Worm (Caenorhabditis elegans) whole organism, L4 larva: Measurements from ENCODE around the gene srx-77.

ENCODE experiments used
- D1046.2 ChIP-seq: fragments of 200-800 bp; sonication (Bioruptor generic); IDR thresholded peaks from 2 replicates; pipeline ENCODE4 v1.3.6; 2022; ENCODE audit warnings: missing genetic modification characterization, missing compliant biosample characterization
- F49E8.2 ChIP-seq: sonication (generic microtip); optimal IDR thresholded peaks from 2 replicates; lab custom pipeline; 2016; ENCODE audit warnings: missing compliant biosample characterization, mild to moderate bottlenecking, missing genetic modification characterization, borderline replicate concordance
- ama-1 ChIP-seq: fragments of 150-350 bp; optimal IDR thresholded peaks from 2 replicates; lab custom pipeline; 2014; ENCODE audit warnings: inconsistent platforms, mixed read lengths
- attf-4 ChIP-seq: sonication (generic microtip); optimal IDR thresholded peaks from 3 replicates; lab custom pipeline; 2017; ENCODE audit warnings: missing biosample characterization, missing genetic modification characterization
- ceh-62 ChIP-seq: sonication (generic microtip); optimal IDR thresholded peaks from 2 replicates; lab custom pipeline; 2017; ENCODE audit warnings: missing biosample characterization, missing genetic modification characterization
- cey-2 ChIP-seq: sonication (generic microtip); optimal IDR thresholded peaks from 3 replicates; lab custom pipeline; 2017; ENCODE audit warnings: missing genetic modification characterization, mild to moderate bottlenecking, missing compliant biosample characterization, antibody characterized with exemption, borderline replicate concordance; ENCODE audit not compliant: insufficient read depth
- ctbp-1 ChIP-seq: fragments of 200-800 bp; sonication (Bioruptor generic); IDR thresholded peaks from 2 replicates; pipeline ENCODE4 v1.3.6; 2022; ENCODE audit warnings: missing genetic modification reagents, missing genetic modification characterization, missing compliant biosample characterization
- daf-16 ChIP-seq, 3 experiments: sonication (generic microtip); optimal IDR thresholded peaks; 2 replicates each; lab custom pipeline; 2016 to 2017; ENCODE audit warnings: missing genetic modification characterization in 3 of 3, missing genetic modification reagents in 3 of 3, mild to moderate bottlenecking in 2 of 3, missing compliant biosample characterization in 2 of 3, missing biosample characterization in 1 of 3, moderate library complexity in 1 of 3
- daf-8 ChIP-seq: fragments of 200-800 bp; sonication (Bioruptor generic); IDR thresholded peaks from 2 replicates; pipeline ENCODE4 v1.3.6; 2022; ENCODE audit warnings: missing genetic modification characterization, missing compliant biosample characterization
- dmd-6 ChIP-seq: fragments of 200-800 bp; sonication (Bioruptor generic); IDR thresholded peaks from 2 replicates; pipeline ENCODE4 v1.3.6; 2022; ENCODE audit warnings: missing genetic modification reagents, missing genetic modification characterization, missing compliant biosample characterization
- dmd-9 ChIP-seq: fragments of 200-800 bp; sonication (Bioruptor generic); IDR thresholded peaks from 2 replicates; pipeline ENCODE4 v1.3.6; 2022; ENCODE audit warnings: missing genetic modification reagents, missing genetic modification characterization, missing compliant biosample characterization
- dpl-1 ChIP-seq: fragments of 150-350 bp; optimal IDR thresholded peaks from 2 replicates; lab custom pipeline; 2014; ENCODE audit warnings: missing biosample characterization, missing genetic modification reagents, missing genetic modification characterization
- duxl-1 ChIP-seq: sonication (generic microtip); optimal IDR thresholded peaks from 2 replicates; lab custom pipeline; 2016; ENCODE audit warnings: mild to moderate bottlenecking, missing genetic modification characterization, moderate library complexity, missing compliant biosample characterization; ENCODE audit not compliant: poor library complexity
- fkh-10 ChIP-seq: fragments of 150-350 bp; optimal IDR thresholded peaks from 2 replicates; lab custom pipeline; 2014; ENCODE audit warnings: missing biosample characterization, missing genetic modification reagents, missing genetic modification characterization
- hif-1 ChIP-seq, 2 experiments: sonication (generic microtip); optimal IDR thresholded peaks; 2 replicates each; lab custom pipeline; 2016 to 2017; ENCODE audit warnings: missing compliant biosample characterization in 2 of 2, missing genetic modification characterization in 2 of 2, missing genetic modification reagents in 2 of 2, missing genotype in 2 of 2, mild to moderate bottlenecking in 1 of 2
- hlh-11 ChIP-seq: fragments of 200-800 bp; sonication (Bioruptor generic); optimal IDR thresholded peaks from 2 replicates; lab custom pipeline; 2018; ENCODE audit warnings: mild to moderate bottlenecking, missing genetic modification characterization, missing compliant biosample characterization
- hlh-30 ChIP-seq: sonication (generic microtip); optimal IDR thresholded peaks from 2 replicates; lab custom pipeline; 2017; ENCODE audit warnings: antibody characterized with exemption, mild to moderate bottlenecking, missing genetic modification characterization, missing compliant biosample characterization; ENCODE audit not compliant: insufficient read depth
- hmg-1.1 ChIP-seq: fragments of 200-800 bp; sonication (Bioruptor generic); IDR thresholded peaks from 2 replicates; pipeline ENCODE4 v1.3.6; 2022; ENCODE audit warnings: missing genetic modification reagents, missing genetic modification characterization, missing compliant biosample characterization
- lin-1 ChIP-seq: fragments of 200-800 bp; sonication (Bioruptor generic); IDR thresholded peaks from 2 replicates; pipeline ENCODE4 v1.3.6; 2022; ENCODE audit warnings: missing genetic modification reagents, missing genetic modification characterization, missing compliant biosample characterization
- lin-29 ChIP-seq: fragments of 200-800 bp; sonication (Bioruptor generic); IDR thresholded peaks from 2 replicates; pipeline ENCODE4 v1.3.6; 2022; ENCODE audit warnings: missing genetic modification reagents, missing genetic modification characterization, missing compliant biosample characterization
- lir-3 ChIP-seq: sonication (generic microtip); optimal IDR thresholded peaks from 2 replicates; lab custom pipeline; 2016; ENCODE audit warnings: mild to moderate bottlenecking, missing genetic modification characterization, missing compliant biosample characterization
- lsy-2 ChIP-seq, 2 experiments: fragments of 150-350 bp in 1 of 2; sonication (generic microtip) in 1 of 2; optimal IDR thresholded peaks; 2 replicates each; lab custom pipeline; 2014 to 2017; ENCODE audit warnings: missing biosample characterization in 2 of 2, missing genetic modification characterization in 2 of 2
- mdl-1 ChIP-seq, 2 experiments: fragments of 150-350 bp in 1 of 2; sonication (generic microtip) in 1 of 2; optimal IDR thresholded peaks; 2 replicates each; lab custom pipeline; 2014 to 2017; ENCODE audit warnings: missing biosample characterization in 2 of 2, missing genetic modification characterization in 2 of 2
- mes-2 ChIP-seq: sonication (generic microtip); optimal IDR thresholded peaks from 2 replicates; lab custom pipeline; 2016; ENCODE audit warnings: missing genotype, mild to moderate bottlenecking, missing genetic modification characterization, missing compliant biosample characterization; ENCODE audit not compliant: poor library complexity, severe bottlenecking
- mxl-2 ChIP-seq: fragments of 200-800 bp; sonication (Bioruptor generic); conservative IDR thresholded peaks from 2 replicates; pipeline ENCODE4 v1.3.6; 2022; ENCODE audit warnings: missing genetic modification reagents, missing genetic modification characterization, missing compliant biosample characterization
- nhr-102 ChIP-seq: sonication (generic microtip); optimal IDR thresholded peaks from 2 replicates; lab custom pipeline; 2016; ENCODE audit warnings: mild to moderate bottlenecking, missing genetic modification characterization, moderate library complexity, missing compliant biosample characterization
- nhr-11 ChIP-seq: fragments of 150-350 bp; optimal IDR thresholded peaks from 2 replicates; lab custom pipeline; 2014; ENCODE audit warnings: missing biosample characterization, missing genetic modification characterization
- nhr-111 ChIP-seq: fragments of 200-800 bp; sonication (Bioruptor generic); optimal IDR thresholded peaks from 2 replicates; lab custom pipeline; 2018; ENCODE audit warnings: mild to moderate bottlenecking, missing genetic modification characterization, missing compliant biosample characterization
- nhr-28 ChIP-seq: fragments of 150-350 bp; optimal IDR thresholded peaks from 2 replicates; lab custom pipeline; 2014; ENCODE audit warnings: missing biosample characterization, missing genetic modification characterization
- rbr-2 ChIP-seq: sonication (generic microtip); optimal IDR thresholded peaks from 2 replicates; lab custom pipeline; 2016; ENCODE audit warnings: missing genotype, missing genetic modification characterization, missing compliant biosample characterization
- spr-1 ChIP-seq: sonication (generic microtip); optimal IDR thresholded peaks from 2 replicates; lab custom pipeline; 2016; ENCODE audit warnings: mild to moderate bottlenecking, missing genetic modification characterization, missing compliant biosample characterization
- spr-3 ChIP-seq: fragments of 200-800 bp; sonication (Bioruptor generic); optimal IDR thresholded peaks from 2 replicates; lab custom pipeline; 2018; ENCODE audit warnings: mild to moderate bottlenecking, missing genetic modification characterization, missing compliant biosample characterization
- tag-97 ChIP-seq: fragments of 200-800 bp; sonication (Bioruptor generic); IDR thresholded peaks from 2 replicates; pipeline ENCODE4 v1.3.6; 2022; ENCODE audit warnings: missing genetic modification characterization, missing compliant biosample characterization
- unc-62 ChIP-seq, 3 experiments: fragments of 150-350 bp in 1 of 3; sonication (generic microtip); optimal IDR thresholded peaks in 2 of 3; peaks in 1 of 3; 1 replicate in 1 of 3; 2 replicates in 2 of 3; lab custom pipeline; 2014 to 2017; ENCODE audit warnings: missing biosample characterization in 3 of 3, missing genetic modification characterization in 3 of 3, missing genetic modification reagents in 3 of 3, missing genotype in 1 of 3
- zfp-3 ChIP-seq: fragments of 200-800 bp; sonication (Bioruptor generic); conservative IDR thresholded peaks from 2 replicates; pipeline ENCODE4 v1.3.6; 2022; ENCODE audit warnings: missing genetic modification reagents, missing genetic modification characterization, missing compliant biosample characterization

The srx-77 gene

ce11 chrV:4698675-4699074 lies 30.1 kb upstream of the srx-77 start:
- TF ChIP-seq ctbp-1 (GFP tag; lab: Robert Waterston, UW) (no peak), hif-1 (tag; optimal IDR thresholded peaks at IDR 0.05; lab: Kevin White, UChicago) (no peak), hmg-1.1 (GFP tag; lab: Robert Waterston, UW) (no peak), duxl-1 (no peak), rbr-2 (no peak), mxl-2 (GFP tag; lab: Robert Waterston, UW) (no peak), spr-1 (tag; lab: Kevin White, UChicago) (no peak), dmd-9 (GFP tag; lab: Robert Waterston, UW) (no peak), dmd-6 (GFP tag; lab: Robert Waterston, UW) (no peak)

ce11 chrV:4694466-4695092 lies 26.0 kb upstream of the srx-77 start:
- TF ChIP-seq attf-4 = no peak
- TF ChIP-seq lsy-2 (tag; optimal IDR thresholded peaks at IDR 0.05; lab: Kevin White, UChicago) = peak in 1 of 2 experiments; percentile 5
- no peak for TF ChIP-seq daf-16 (GFP tag; optimal IDR thresholded peaks at IDR 0.05; lab: Kevin White, UChicago)
- TF ChIP-seq daf-16 (tag; optimal IDR thresholded peaks at IDR 0.05; lab: Kevin White, UChicago) = no peak
- TF ChIP-seq mes-2 = no peak
- peak; percentile 38 for TF ChIP-seq hlh-30 (tag; lab: Kevin White, UChicago)
- TF ChIP-seq hif-1 (tag; optimal IDR thresholded peaks at IDR 0.05; lab: Kevin White, UChicago) = no peak
- no peak for TF ChIP-seq duxl-1
- TF ChIP-seq spr-1 (tag; lab: Kevin White, UChicago) = no peak
- TF ChIP-seq lin-29 (GFP tag; lab: Robert Waterston, UW) = no peak
- TF ChIP-seq mxl-2 (GFP tag; lab: Robert Waterston, UW) = no peak
- TF ChIP-seq daf-8 (GFP tag; lab: Robert Waterston, UW) = no peak
- peak; percentile 37 for TF ChIP-seq hlh-11 (tag; lab: Kevin White, UChicago)
- TF ChIP-seq lin-1 (GFP tag; lab: Robert Waterston, UW) = no peak
- no peak for TF ChIP-seq tag-97
- TF ChIP-seq dpl-1 (GFP tag; lab: Kevin White, UChicago) = no peak
- TF ChIP-seq F49E8.2 = no peak
- peak; percentile 13 for TF ChIP-seq ama-1 (lab: Kevin White, UChicago)
- TF ChIP-seq mdl-1 (tag; optimal IDR thresholded peaks at IDR 0.05; lab: Kevin White, UChicago) = peak in 1 of 2 experiments; percentile 21
- TF ChIP-seq nhr-102 (tag; lab: Kevin White, UChicago) = no peak
- TF ChIP-seq ceh-62 (tag; lab: Kevin White, UChicago) = no peak
- no peak for TF ChIP-seq cey-2 (tag; lab: Kevin White, UChicago)
- no peak for TF ChIP-seq lir-3 (tag; lab: Kevin White, UChicago)
- no peak for TF ChIP-seq spr-3
- TF ChIP-seq D1046.2 (GFP tag; lab: Robert Waterston, UW) = no peak
- no peak for TF ChIP-seq zfp-3 (GFP tag; lab: Robert Waterston, UW)
- TF ChIP-seq nhr-11 (tag; lab: Kevin White, UChicago) = peak; percentile 51
- no peak for TF ChIP-seq nhr-111 (GFP tag; lab: Kevin White, UChicago)
- peak in 1 of 2 experiments; percentile 74 for TF ChIP-seq unc-62 (GFP tag; optimal IDR thresholded peaks at IDR 0.05 in 1 of 2; lab: Kevin White, UChicago)
- no peak for TF ChIP-seq unc-62 (tag; optimal IDR thresholded peaks at IDR 0.05; lab: Kevin White, UChicago)
- TF ChIP-seq nhr-28 (tag; lab: Kevin White, UChicago) = no peak

- peak in 1 of 2 experiments; percentile 79 for TF ChIP-seq unc-62 (GFP tag; optimal IDR thresholded peaks at IDR 0.05 in 1 of 2; lab: Kevin White, UChicago)
- TF ChIP-seq unc-62 (tag; optimal IDR thresholded peaks at IDR 0.05; lab: Kevin White, UChicago) = no peak
- TF ChIP-seq hlh-30 (tag; lab: Kevin White, UChicago) = peak; percentile 11
- TF ChIP-seq daf-16 (GFP tag; optimal IDR thresholded peaks at IDR 0.05; lab: Kevin White, UChicago) = peak in 1 of 2 experiments; percentile 51
- no peak for TF ChIP-seq daf-16 (tag; optimal IDR thresholded peaks at IDR 0.05; lab: Kevin White, UChicago)
- TF ChIP-seq fkh-10 (GFP tag; lab: Kevin White, UChicago) = no peak
Measured at ce11 chrV:4693282-4693588, 24.7 kb upstream of the srx-77 start.
